Worm (Caenorhabditis elegans): ENCODE measurements around the gene bra-2.

bra-2 gene

DNA sequence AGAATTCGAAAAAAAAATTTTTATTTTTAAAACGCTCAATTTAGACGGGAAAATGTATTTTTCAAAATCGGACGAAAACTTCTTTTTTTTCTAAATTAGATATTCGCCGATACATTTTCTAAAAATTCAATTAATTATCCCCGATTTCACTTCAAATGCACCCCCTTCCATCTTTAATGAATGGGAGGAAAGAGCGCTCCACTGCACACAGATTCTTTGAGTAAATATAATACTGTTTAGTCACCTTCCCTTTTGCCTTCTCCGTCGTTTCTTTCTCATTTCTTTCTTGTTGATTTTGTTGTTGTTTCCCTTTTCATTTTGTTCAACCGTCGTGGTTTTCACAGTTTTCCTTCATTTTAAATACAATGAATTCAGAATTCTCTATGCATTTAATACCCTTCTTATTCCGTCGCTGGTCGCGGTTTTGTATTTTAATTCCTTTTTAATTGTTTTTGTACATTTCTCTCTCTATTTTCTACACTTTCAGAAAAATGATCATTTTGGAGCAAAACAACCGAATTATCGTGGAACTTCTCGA lies 49.2 kb upstream of the bra-2 start, which contains the start of gene arx-4 (continued):
- TF ChIP-seq mdl-1 (tag; optimal IDR thresholded peaks at IDR 0.05) (no peak), mes-2 (tag; optimal IDR thresholded peaks at IDR 0.05; ENCODE audit: poor library complexity, severe bottlenecking) (peak; percentile 40), nhr-111 (GFP tag; optimal IDR thresholded peaks at IDR 0.05) (no peak), hlh-11 (tag; optimal IDR thresholded peaks at IDR 0.05) (no peak), lin-1 (GFP tag; IDR thresholded peaks at IDR 0.05) (no peak), unc-130 (GFP tag; optimal IDR thresholded peaks at IDR 0.05) (no peak), aha-1 (tag) (peak; percentile 89), mxl-3 (GFP tag; optimal IDR thresholded peaks at IDR 0.05) (no peak), Y105C5A.15 (GFP tag; IDR thresholded peaks at IDR 0.05) (no peak), Y75B8A.6 (GFP tag; IDR thresholded peaks at IDR 0.05) (no peak), nhr-76 (tag; optimal IDR thresholded peaks at IDR 0.05) (no peak)

- TF ChIP-seq lin-29 (GFP tag; IDR thresholded peaks at IDR 0.05): no peak
- no peak for TF ChIP-seq fkh-10 (GFP tag; optimal IDR thresholded peaks at IDR 0.05)
- peak; percentile 84 for TF ChIP-seq aha-1 (tag)
- no peak for TF ChIP-seq mdt-29 (GFP tag; IDR thresholded peaks at IDR 0.05)
- no peak for TF ChIP-seq mep-1 (tag; optimal IDR thresholded peaks at IDR 0.05)
- no peak for TF ChIP-seq sdz-12 (GFP tag; optimal IDR thresholded peaks at IDR 0.05)
These were observed 42.2 kb upstream of the bra-2 start for ce11 chrIII:868866-869265.

- TF ChIP-seq lir-3 (tag; optimal IDR thresholded peaks at IDR 0.05) (no peak), hmg-1.1 (GFP tag; IDR thresholded peaks at IDR 0.05) (no peak), pqm-1 (tag; optimal IDR thresholded peaks at IDR 0.05) (no peak), fos-1 (tag; optimal IDR thresholded peaks at IDR 0.05) (no peak)
These were observed 41.2 kb upstream of the bra-2 start, which contains the start of gene T24C4.2 for ce11 chrIII:869869-870268. Gene T24C4.2, minus strand, starts transcription at chrIII:869969.

ce11 chrIII:870555-870954 lies 40.5 kb upstream of the bra-2 start:
- TF ChIP-seq skn-1 (tag; optimal IDR thresholded peaks at IDR 0.05): no peak
- TF ChIP-seq nhr-42 (GFP tag; IDR thresholded peaks at IDR 0.05): no peak
- no peak for TF ChIP-seq lin-29 (GFP tag; IDR thresholded peaks at IDR 0.05)
- TF ChIP-seq snpc-1.2 (GFP tag; IDR thresholded peaks at IDR 0.05): no peak
- TF ChIP-seq R02D3.7 (tag; optimal IDR thresholded peaks at IDR 0.05): no peak
- no peak for TF ChIP-seq ceh-28 (tag; optimal IDR thresholded peaks at IDR 0.05)
- TF ChIP-seq nhr-102 (tag; optimal IDR thresholded peaks at IDR 0.05): no peak
- no peak for TF ChIP-seq zag-1 (tag; optimal IDR thresholded peaks at IDR 0.05)
- no peak for TF ChIP-seq cey-2 (tag; optimal IDR thresholded peaks at IDR 0.05; ENCODE audit: borderline replicate concordance, insufficient read depth)
- TF ChIP-seq php-3 (GFP tag; IDR thresholded peaks at IDR 0.05): no peak

DNA sequence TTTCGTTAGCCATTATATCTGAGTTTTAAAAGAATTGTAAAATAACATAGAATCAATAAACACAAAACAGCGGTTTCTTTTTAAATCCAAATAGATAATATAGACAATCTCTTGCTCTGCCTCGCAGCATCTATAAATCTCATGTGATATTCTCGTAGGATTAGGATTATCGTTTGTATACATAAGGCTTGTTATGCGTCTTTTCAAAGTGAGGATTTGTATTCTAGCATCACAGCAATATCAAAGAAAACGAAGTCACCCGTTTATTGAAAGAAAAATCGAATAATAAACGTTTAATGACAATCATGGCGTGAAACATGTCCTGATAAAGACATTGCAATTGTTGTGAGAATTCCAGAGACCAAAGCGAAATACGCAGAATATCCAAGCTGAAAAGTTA lies 38.7 kb upstream of the bra-2 start, which contains the start of the genes T24C4.3 and clc-20:
TSS of gene T24C4.3 (minus strand) at position 101 of the 400 bp plus-strand sequence.
TSS of gene clc-20 (plus strand) at position 211 of the 400 bp plus-strand sequence.
- no peak for TF ChIP-seq R02D3.7 (tag; optimal IDR thresholded peaks at IDR 0.05)
- peak; percentile 11 for TF ChIP-seq aha-1 (tag)

DNA sequence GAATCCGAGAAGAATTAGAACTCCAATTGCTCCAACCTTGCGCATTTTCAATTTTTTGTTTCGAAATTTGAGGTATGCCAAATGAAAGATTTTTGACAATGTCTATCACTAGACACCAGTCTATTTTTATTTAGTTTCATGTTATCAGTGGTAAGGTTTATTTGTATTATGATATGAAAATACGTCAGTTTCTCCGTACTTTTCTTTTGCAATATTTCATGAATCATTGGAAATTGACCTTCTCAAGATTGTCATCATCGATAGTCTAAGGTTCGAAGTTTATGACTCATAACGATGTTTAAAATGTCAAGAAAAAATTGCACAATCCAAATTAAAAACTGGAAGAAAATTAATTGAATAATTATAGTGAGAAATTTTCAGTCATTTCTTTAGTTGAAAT lies 37.6 kb upstream of the bra-2 start, which contains the start of gene clc-19:
TSS of gene clc-19 (minus strand) at position 135 of the 400 bp plus-strand sequence.
- TF ChIP-seq dmd-6 (GFP tag; IDR thresholded peaks at IDR 0.05) (peak; percentile 35; the same call in 1 of the 2 replicates), daf-16 (GFP tag; optimal IDR thresholded peaks at IDR 0.05) (no peak), daf-16 (tag; optimal IDR thresholded peaks at IDR 0.05) (peak; percentile 19), nhr-6 (tag; optimal IDR thresholded peaks at IDR 0.05) (peak; percentile 54), mxl-3 (GFP tag; optimal IDR thresholded peaks at IDR 0.05) (no peak), nhr-48 (tag; optimal IDR thresholded peaks at IDR 0.05) (no peak), dve-1 (tag; optimal IDR thresholded peaks at IDR 0.05; ENCODE audit: insufficient read depth) (peak; percentile 31), pqm-1 (tag; optimal IDR thresholded peaks at IDR 0.05) (peak; percentile 49), aly-2 (tag; optimal IDR thresholded peaks at IDR 0.05) (no peak)
